Fruit fly (Drosophila melanogaster) whole organism: ENCODE results near the gene CG31730.

Experiments used
- CG8478 ChIP-seq: fragments of >200 bp; optimal IDR thresholded peaks from 2 replicates; lab custom pipeline; 2018; ENCODE audit warnings: inconsistent platforms
- EcR ChIP-seq, 2 experiments: fragments of >200 bp; optimal IDR thresholded peaks; 2 replicates each; lab custom pipeline; 2017; ENCODE audit warnings: missing biosample characterization in 2 of 2, missing genetic modification characterization in 2 of 2, missing genetic modification reagents in 2 of 2
- pan ChIP-seq: fragments of >200 bp; optimal IDR thresholded peaks from 2 replicates; lab custom pipeline; 2017
- psq ChIP-seq: fragments of >200 bp; optimal IDR thresholded peaks from 2 replicates; lab custom pipeline; 2017

- TF ChIP-seq psq (no peak), EcR (GFP tag; optimal IDR thresholded peaks at IDR 0.05; lab: Kevin White, UChicago) (no peak), pan (lab: Kevin White, UChicago) (no peak), CG8478 (lab: Kevin White, UChicago) (no peak)
These were observed 33.1 kb upstream of the CG31730 start, which contains the start of gene CG16824 for dm6 chr2L:13292626-13293025.
